Worm (Caenorhabditis elegans) whole organism, late embryonic: ENCODE measurements around the gene glp-1.

Experiments
- C08G9.2 ChIP-seq: sonication (generic microtip); optimal IDR thresholded peaks from 2 replicates; lab custom pipeline; 2016; ENCODE audit warnings: mild to moderate bottlenecking, missing genetic modification characterization, moderate library complexity, missing compliant biosample characterization
- T23F11.4 ChIP-seq: fragments of 200-800 bp; sonication (Bioruptor generic); optimal IDR thresholded peaks from 2 replicates; lab custom pipeline; 2018; ENCODE audit warnings: mild to moderate bottlenecking, missing genetic modification characterization, missing compliant biosample characterization
- ama-1 ChIP-seq: fragments of 150-350 bp; optimal IDR thresholded peaks from 2 replicates; lab custom pipeline; 2014
- ceh-14 ChIP-seq: sonication (generic microtip); optimal IDR thresholded peaks from 2 replicates; lab custom pipeline; 2016; ENCODE audit warnings: missing genotype, missing genetic modification characterization, missing compliant biosample characterization
- ceh-19 ChIP-seq: fragments of 200-800 bp; sonication (Bioruptor generic); optimal IDR thresholded peaks from 2 replicates; lab custom pipeline; 2018; ENCODE audit warnings: mild to moderate bottlenecking, missing genetic modification characterization, missing compliant biosample characterization
- ceh-2 ChIP-seq: sonication (generic microtip); optimal IDR thresholded peaks from 2 replicates; lab custom pipeline; 2016; ENCODE audit warnings: missing genotype, missing genetic modification characterization, missing compliant biosample characterization
- ceh-24 ChIP-seq: sonication (generic microtip); optimal IDR thresholded peaks from 2 replicates; lab custom pipeline; 2016; ENCODE audit warnings: mild to moderate bottlenecking, missing genetic modification characterization, missing compliant biosample characterization
- ceh-31 ChIP-seq: sonication (generic microtip); optimal IDR thresholded peaks from 2 replicates; lab custom pipeline; 2016; ENCODE audit warnings: missing genetic modification characterization, missing compliant biosample characterization
- ceh-48 ChIP-seq: sonication (generic microtip); optimal IDR thresholded peaks from 2 replicates; lab custom pipeline; 2016; ENCODE audit warnings: missing genetic modification characterization, inconsistent platforms, missing compliant biosample characterization
- ceh-6 ChIP-seq: fragments of 200-800 bp; sonication (Bioruptor generic); optimal IDR thresholded peaks from 2 replicates; lab custom pipeline; 2018; ENCODE audit warnings: mild to moderate bottlenecking, missing genetic modification characterization, missing compliant biosample characterization
- ceh-9 ChIP-seq: sonication (generic microtip); optimal IDR thresholded peaks from 2 replicates; lab custom pipeline; 2016; ENCODE audit warnings: mild to moderate bottlenecking, missing genetic modification characterization, inconsistent platforms, missing compliant biosample characterization
- dmd-4 ChIP-seq: sonication (generic microtip); optimal IDR thresholded peaks from 2 replicates; lab custom pipeline; 2016; ENCODE audit warnings: borderline replicate concordance, missing genetic modification characterization, missing compliant biosample characterization
- dve-1 ChIP-seq: sonication (generic microtip); optimal IDR thresholded peaks from 2 replicates; lab custom pipeline; 2017; ENCODE audit warnings: antibody characterized with exemption, mild to moderate bottlenecking, missing genetic modification characterization, missing compliant biosample characterization
- elt-2 ChIP-seq: sonication (generic microtip); optimal IDR thresholded peaks from 2 replicates; lab custom pipeline; 2016; ENCODE audit warnings: missing genetic modification reagents, missing genetic modification characterization, missing compliant biosample characterization
- elt-4 ChIP-seq: sonication (generic microtip); optimal IDR thresholded peaks from 2 replicates; lab custom pipeline; 2016; ENCODE audit warnings: missing genetic modification characterization, missing compliant biosample characterization
- ets-4 ChIP-seq: sonication (generic microtip); optimal IDR thresholded peaks from 2 replicates; lab custom pipeline; 2016; ENCODE audit warnings: missing genetic modification characterization, missing compliant biosample characterization
- eyg-1 ChIP-seq: sonication (generic microtip); optimal IDR thresholded peaks from 2 replicates; lab custom pipeline; 2016; ENCODE audit warnings: missing genotype, missing genetic modification characterization, missing compliant biosample characterization
- fkh-10 ChIP-seq: fragments of 150-350 bp; optimal IDR thresholded peaks from 2 replicates; lab custom pipeline; 2014; ENCODE audit warnings: missing biosample characterization, missing genetic modification reagents, missing genetic modification characterization
- fkh-6 ChIP-seq: sonication (generic microtip); optimal IDR thresholded peaks from 2 replicates; lab custom pipeline; 2016; ENCODE audit warnings: missing genetic modification characterization, missing compliant biosample characterization
- gmeb-2 ChIP-seq: sonication (generic microtip); optimal IDR thresholded peaks from 2 replicates; lab custom pipeline; 2016; ENCODE audit warnings: missing genetic modification characterization, inconsistent platforms, missing compliant biosample characterization
- hlh-13 ChIP-seq: fragments of 200-800 bp; sonication (Bioruptor generic); optimal IDR thresholded peaks from 2 replicates; lab custom pipeline; 2018; ENCODE audit warnings: mild to moderate bottlenecking, missing genetic modification characterization, missing compliant biosample characterization
- hlh-15 ChIP-seq: sonication (generic microtip); optimal IDR thresholded peaks from 2 replicates; lab custom pipeline; 2016; ENCODE audit warnings: missing genetic modification characterization, missing compliant biosample characterization
- hlh-6 ChIP-seq: sonication (generic microtip); optimal IDR thresholded peaks from 2 replicates; lab custom pipeline; 2016; ENCODE audit warnings: missing genotype, missing genetic modification characterization, missing compliant biosample characterization
- madf-2 ChIP-seq: sonication (generic microtip); optimal IDR thresholded peaks from 2 replicates; lab custom pipeline; 2017; ENCODE audit warnings: missing genetic modification characterization, missing compliant biosample characterization
- mec-3 ChIP-seq: sonication (generic microtip); optimal IDR thresholded peaks from 2 replicates; lab custom pipeline; 2016; ENCODE audit warnings: borderline replicate concordance, missing genetic modification characterization, missing compliant biosample characterization
- nfya-1 ChIP-seq: sonication (generic microtip); optimal IDR thresholded peaks from 2 replicates; lab custom pipeline; 2017; ENCODE audit warnings: missing genetic modification characterization, mild to moderate bottlenecking, missing compliant biosample characterization, antibody characterized with exemption, moderate library complexity
- npax-4 ChIP-seq: sonication (generic microtip); optimal IDR thresholded peaks from 2 replicates; lab custom pipeline; 2016; ENCODE audit warnings: missing genetic modification characterization, missing compliant biosample characterization
- pha-2 ChIP-seq: sonication (generic microtip); optimal IDR thresholded peaks from 2 replicates; lab custom pipeline; 2017; ENCODE audit warnings: mild to moderate bottlenecking, missing genetic modification characterization, missing compliant biosample characterization
- pha-4 ChIP-seq: fragments of 150-350 bp; optimal IDR thresholded peaks from 2 replicates; lab custom pipeline; 2018; ENCODE audit warnings: missing biosample characterization, missing genetic modification reagents, missing genetic modification characterization
- pqm-1 ChIP-seq: sonication (generic microtip); optimal IDR thresholded peaks from 2 replicates; lab custom pipeline; 2016; ENCODE audit warnings: missing genetic modification characterization, missing compliant biosample characterization
- pros-1 ChIP-seq: fragments of 150-350 bp; optimal IDR thresholded peaks from 2 replicates; lab custom pipeline; 2014; ENCODE audit warnings: missing biosample characterization, missing genetic modification reagents, missing genetic modification characterization
- rnt-1 ChIP-seq: sonication (generic microtip); optimal IDR thresholded peaks from 2 replicates; lab custom pipeline; 2016; ENCODE audit warnings: missing genetic modification characterization, missing compliant biosample characterization
- sdc-2 ChIP-seq: sonication (generic microtip); optimal IDR thresholded peaks from 2 replicates; lab custom pipeline; 2016; ENCODE audit warnings: missing genotype, missing genetic modification characterization, missing compliant biosample characterization
- sox-2 ChIP-seq: fragments of 200-800 bp; sonication (Bioruptor generic); IDR thresholded peaks from 2 replicates; pipeline ENCODE4 v1.3.6; 2022; ENCODE audit warnings: missing genetic modification reagents, missing genetic modification characterization, missing compliant biosample characterization
- tbx-7 ChIP-seq: sonication (generic microtip); optimal IDR thresholded peaks from 2 replicates; lab custom pipeline; 2016; ENCODE audit warnings: missing genotype, missing genetic modification characterization, missing compliant biosample characterization
- ttx-3 ChIP-seq: sonication (generic microtip); optimal IDR thresholded peaks from 2 replicates; lab custom pipeline; 2016; ENCODE audit warnings: missing genetic modification reagents, missing genetic modification characterization, missing compliant biosample characterization
- unc-42 ChIP-seq: sonication (generic microtip); optimal IDR thresholded peaks from 2 replicates; lab custom pipeline; 2016; ENCODE audit warnings: missing genotype, missing genetic modification characterization, missing compliant biosample characterization
- unc-55 ChIP-seq: sonication (generic microtip); optimal IDR thresholded peaks from 2 replicates; lab custom pipeline; 2017; ENCODE audit warnings: missing biosample characterization, missing genetic modification reagents, missing genetic modification characterization
- unc-86 ChIP-seq: sonication (generic microtip); optimal IDR thresholded peaks from 2 replicates; lab custom pipeline; 2016; ENCODE audit warnings: missing genetic modification characterization, missing compliant biosample characterization
- zip-5 ChIP-seq: sonication (generic microtip); optimal IDR thresholded peaks from 2 replicates; lab custom pipeline; 2016; ENCODE audit warnings: missing genetic modification characterization, missing compliant biosample characterization
- ztf-16 ChIP-seq: sonication (generic microtip); optimal IDR thresholded peaks from 2 replicates; lab custom pipeline; 2017; ENCODE audit warnings: missing genetic modification characterization, missing compliant biosample characterization

glp-1 gene

DNA sequence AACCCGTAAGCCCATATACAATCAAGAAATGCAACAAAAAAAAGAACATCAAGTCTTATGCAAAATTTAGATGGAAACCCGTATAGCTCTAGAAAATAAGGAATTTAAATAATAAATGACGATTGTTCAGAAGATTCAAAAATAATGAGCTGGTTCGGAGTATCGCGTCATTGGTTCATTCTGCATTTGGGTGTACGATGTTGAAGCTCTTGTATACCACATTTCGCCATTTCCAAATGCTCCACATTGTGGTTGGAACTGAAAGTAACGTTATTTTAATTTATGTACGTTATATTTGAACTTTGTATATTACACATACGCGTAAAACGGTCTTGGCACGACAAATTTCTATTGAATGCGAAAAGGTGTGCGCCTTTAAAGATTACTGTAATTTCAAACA is 31.8 kb upstream of the glp-1 start:
- TF ChIP-seq ceh-19 (GFP tag; lab: Kevin White, UChicago) (no peak), eyg-1 (no peak), hlh-6 (no peak), ets-4 (no peak), rnt-1 (tag; lab: Kevin White, UChicago) (no peak), dve-1 (tag; lab: Kevin White, UChicago) (no peak), ceh-2 (tag; lab: Kevin White, UChicago) (no peak), hlh-13 (GFP tag; lab: Kevin White, UChicago) (no peak), ceh-31 (tag; lab: Kevin White, UChicago) (no peak), unc-86 (no peak), pqm-1 (no peak)

DNA sequence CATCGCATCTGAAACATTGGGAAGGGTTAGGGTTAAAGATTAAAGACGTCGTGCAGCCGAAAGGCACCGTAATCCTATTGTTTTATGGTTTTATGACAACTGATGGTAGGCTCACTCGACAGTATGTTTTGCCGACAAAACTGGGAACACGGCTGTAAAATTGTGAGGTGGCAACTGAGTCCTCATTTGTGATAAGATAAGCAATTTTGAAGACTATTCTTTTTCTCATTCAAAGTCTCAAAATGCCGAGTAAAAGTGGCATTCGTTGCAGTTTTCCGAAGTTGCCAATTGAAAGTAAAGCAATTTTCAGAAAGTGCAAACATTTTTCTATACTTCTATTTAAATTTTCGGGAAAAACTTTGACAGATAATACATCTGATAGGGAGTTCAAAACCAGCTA is 22.3 kb upstream of the glp-1 start:
- TF ChIP-seq ceh-9 (tag; lab: Kevin White, UChicago) = no peak

DNA sequence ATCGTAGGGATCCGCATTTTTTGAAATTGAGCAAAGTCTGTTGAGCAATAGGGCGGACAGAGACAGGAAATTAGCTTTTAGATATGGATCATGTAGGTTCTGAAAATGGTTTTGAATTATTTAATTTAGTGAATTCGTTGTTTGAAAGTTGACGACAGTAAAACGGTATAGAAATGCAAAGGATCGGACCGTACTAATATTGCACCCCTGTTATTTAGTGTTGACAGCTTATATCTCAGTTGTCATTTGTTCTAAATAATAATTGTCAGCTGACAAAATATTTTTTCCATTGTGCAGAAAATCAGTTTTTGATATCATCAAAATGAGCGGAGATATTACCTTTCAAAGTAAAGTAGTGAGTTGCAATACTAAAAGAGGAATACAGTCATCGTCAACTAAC is 20.7 kb upstream of the glp-1 start, which contains the start of gene lin-12:
Gene lin-12, minus strand, starts transcription at position 101 of the 400 bp plus-strand sequence.
- TF ChIP-seq ceh-48 (no peak), ttx-3 (no peak), elt-2 (tag; lab: Kevin White, UChicago) (no peak), pqm-1 (no peak), hlh-15 (tag; lab: Kevin White, UChicago) (no peak), T23F11.4 (GFP tag; lab: Kevin White, UChicago) (no peak), fkh-10 (GFP tag; lab: Kevin White, UChicago) (no peak), pros-1 (no peak), ceh-6 (GFP tag; lab: Kevin White, UChicago) (no peak), tbx-7 (tag; lab: Kevin White, UChicago) (no peak), C08G9.2 (tag; lab: Kevin White, UChicago) (no peak), unc-55 (GFP tag; lab: Kevin White, UChicago) (no peak), mec-3 (no peak), npax-4 (tag; lab: Kevin White, UChicago) (no peak)
- TF ChIP-seq, all 69 proteins: peak for 0

DNA sequence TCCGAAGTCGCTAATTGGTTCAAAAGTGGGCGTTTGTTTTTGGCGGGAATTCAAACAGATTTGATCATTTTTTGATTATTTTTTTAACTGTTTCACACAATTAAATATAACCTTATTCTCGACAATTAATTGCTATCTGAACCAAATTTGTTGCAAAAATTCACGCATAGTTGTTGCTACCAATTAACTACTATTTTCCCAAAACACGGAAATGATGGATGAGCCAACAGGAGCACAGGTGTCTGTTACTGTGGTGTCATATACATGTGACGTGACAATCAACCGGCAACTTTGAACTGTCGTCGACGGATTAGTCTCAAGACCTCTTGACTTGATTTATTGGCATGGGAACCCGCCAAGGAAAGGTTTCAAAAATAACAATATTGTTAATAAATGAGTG is 19.3 kb upstream of the glp-1 start:
- TF ChIP-seq ceh-2 (tag; lab: Kevin White, UChicago) (no peak), pros-1 (no peak), ama-1 (lab: Kevin White, UChicago) (no peak), zip-5 (tag; lab: Kevin White, UChicago) (no peak), ceh-6 (GFP tag; lab: Kevin White, UChicago) (no peak), ets-4 (no peak), dve-1 (tag; lab: Kevin White, UChicago) (no peak), pqm-1 (no peak), gmeb-2 (tag; lab: Kevin White, UChicago) (no peak), ceh-14 (tag; lab: Kevin White, UChicago) (no peak), ceh-24 (no peak), nfya-1 (no peak), ztf-16 (tag; lab: Kevin White, UChicago) (no peak)

DNA sequence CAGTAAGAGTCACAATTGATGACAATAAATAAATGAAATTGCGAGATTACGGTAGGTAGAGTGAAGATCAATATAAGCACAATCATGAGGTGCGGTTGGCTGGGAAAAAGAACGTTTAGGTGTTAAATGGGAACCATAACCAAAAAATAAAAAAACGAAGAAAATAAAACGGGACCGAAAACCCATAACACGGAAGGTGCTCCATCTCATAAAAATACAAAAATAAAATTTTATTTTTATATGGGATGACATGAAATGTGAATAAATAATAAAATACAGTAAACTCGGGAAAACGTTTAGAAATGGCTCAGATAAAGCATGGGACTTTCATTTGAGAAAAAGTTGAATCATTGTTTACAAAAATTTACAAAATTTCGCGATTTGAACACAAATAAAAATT is 16.5 kb upstream of the glp-1 start, which contains the start of gene F02A9.7:
Gene F02A9.7, minus strand, starts transcription at position 101 of the 400 bp plus-strand sequence.
- no peak for TF ChIP-seq pha-2
- no peak for TF ChIP-seq ceh-31 (tag; lab: Kevin White, UChicago)
- TF ChIP-seq fkh-6 = no peak
- TF ChIP-seq rnt-1 (tag; lab: Kevin White, UChicago) = no peak
- no peak for TF ChIP-seq ceh-24
- no peak for TF ChIP-seq unc-42 (tag; lab: Kevin White, UChicago)
- no peak for TF ChIP-seq mec-3
- TF ChIP-seq dmd-4 (tag; lab: Kevin White, UChicago) = no peak
- TF ChIP-seq ets-4 = no peak
- TF ChIP-seq unc-55 (GFP tag; lab: Kevin White, UChicago) = no peak
- no peak for TF ChIP-seq sox-2 (GFP tag; lab: Robert Waterston, UW)
- TF ChIP-seq tbx-7 (tag; lab: Kevin White, UChicago) = no peak
- no peak for TF ChIP-seq pha-4 (tag; lab: Kevin White, UChicago)
- no peak for TF ChIP-seq madf-2
- TF ChIP-seq sdc-2 (tag; lab: Kevin White, UChicago) = no peak
- no peak for TF ChIP-seq pqm-1
- TF ChIP-seq fkh-10 (GFP tag; lab: Kevin White, UChicago) = no peak
- TF ChIP-seq elt-4 (tag; lab: Kevin White, UChicago) = no peak
- no peak for TF ChIP-seq gmeb-2 (tag; lab: Kevin White, UChicago)
- TF ChIP-seq ceh-48 = no peak
